Fruit fly (Drosophila melanogaster) whole organism: Measurements from ENCODE around the gene sxe2.

Source experiments
- CG8478 ChIP-seq: fragments of >200 bp; optimal IDR thresholded peaks from 2 replicates; lab custom pipeline; 2018; ENCODE audit warnings: inconsistent platforms
- Dll ChIP-seq: fragments of >200 bp; optimal IDR thresholded peaks from 2 replicates; lab custom pipeline; 2017
- EcR ChIP-seq, 2 experiments: fragments of >200 bp; optimal IDR thresholded peaks; 2 replicates each; lab custom pipeline; 2017; ENCODE audit warnings: missing biosample characterization in 2 of 2, missing genetic modification characterization in 2 of 2, missing genetic modification reagents in 2 of 2
- pan ChIP-seq: fragments of >200 bp; optimal IDR thresholded peaks from 2 replicates; lab custom pipeline; 2017
- psq ChIP-seq: fragments of >200 bp; optimal IDR thresholded peaks from 2 replicates; lab custom pipeline; 2017
- usp ChIP-seq: fragments of >200 bp; optimal IDR thresholded peaks from 2 replicates; lab custom pipeline; 2017; ENCODE audit warnings: missing biosample characterization, missing genetic modification characterization, mixed read lengths

The sxe2 gene

dm6 chr3R:16067494-16067893, 16.2 kb upstream of the sxe2 start, which contains the start of gene CG10185:
Gene CG10185, minus strand, starts transcription at chr3R:16067594.
- TF ChIP-seq psq (lab: Kevin White, UChicago) (no peak), EcR (GFP tag; optimal IDR thresholded peaks at IDR 0.05; lab: Kevin White, UChicago) (no peak), pan (lab: Kevin White, UChicago) (no peak)

- TF ChIP-seq Dll (lab: Kevin White, UChicago) (no peak), psq (lab: Kevin White, UChicago) (no peak), usp (GFP tag; lab: Kevin White, UChicago) (no peak)
Observed at dm6 chr3R:16069266-16069665, 14.4 kb upstream of the sxe2 start.

dm6 chr3R:16071689-16072580, 11.7 kb upstream of the sxe2 start:
- no peak for TF ChIP-seq Dll (lab: Kevin White, UChicago)
- no peak for TF ChIP-seq psq (lab: Kevin White, UChicago)
- TF ChIP-seq pan (lab: Kevin White, UChicago), result no peak
- no peak for TF ChIP-seq CG8478 (lab: Kevin White, UChicago)
- no peak for TF ChIP-seq EcR (GFP tag; optimal IDR thresholded peaks at IDR 0.05; lab: Kevin White, UChicago)
- no peak for TF ChIP-seq usp (GFP tag; lab: Kevin White, UChicago)

- TF ChIP-seq pan (lab: Kevin White, UChicago), result no peak
- TF ChIP-seq psq (lab: Kevin White, UChicago), result no peak
- TF ChIP-seq usp (GFP tag; lab: Kevin White, UChicago), result no peak
- no peak for TF ChIP-seq EcR (GFP tag; optimal IDR thresholded peaks at IDR 0.05; lab: Kevin White, UChicago)
- TF ChIP-seq CG8478 (lab: Kevin White, UChicago), result no peak
- TF ChIP-seq Dll (lab: Kevin White, UChicago), result no peak
Observed at dm6 chr3R:16072581-16072908, 11.1 kb upstream of the sxe2 start.

dm6 chr3R:16074122-16074521, 9.6 kb upstream of the sxe2 start:
- no peak for TF ChIP-seq EcR (GFP tag; optimal IDR thresholded peaks at IDR 0.05; lab: Kevin White, UChicago)
- no peak for TF ChIP-seq usp (GFP tag; lab: Kevin White, UChicago)
- no peak for TF ChIP-seq CG8478 (lab: Kevin White, UChicago)
- no peak for TF ChIP-seq psq (lab: Kevin White, UChicago)
- no peak for TF ChIP-seq pan (lab: Kevin White, UChicago)
- no peak for TF ChIP-seq Dll (lab: Kevin White, UChicago)

- TF ChIP-seq usp (GFP tag; lab: Kevin White, UChicago), result no peak
- TF ChIP-seq Dll (lab: Kevin White, UChicago), result no peak
- no peak for TF ChIP-seq psq (lab: Kevin White, UChicago)
- TF ChIP-seq CG8478 (lab: Kevin White, UChicago), result no peak
- TF ChIP-seq pan (lab: Kevin White, UChicago), result no peak
- TF ChIP-seq EcR (GFP tag; optimal IDR thresholded peaks at IDR 0.05; lab: Kevin White, UChicago), result no peak
Observed at dm6 chr3R:16078247-16078646, 5.4 kb upstream of the sxe2 start.

dm6 chr3R:16080942-16081589, 2.6 kb upstream of the sxe2 start, which contains the start of gene CG32855:
Gene CG32855, minus strand, starts transcription at chr3R:16080992.
- TF ChIP-seq pan (lab: Kevin White, UChicago) (no peak), CG8478 (lab: Kevin White, UChicago) (no peak), usp (GFP tag; lab: Kevin White, UChicago) (no peak), psq (lab: Kevin White, UChicago) (no peak), Dll (lab: Kevin White, UChicago) (no peak), EcR (GFP tag; optimal IDR thresholded peaks at IDR 0.05; lab: Kevin White, UChicago) (no peak)

dm6 chr3R:16082384-16082783, 1.3 kb upstream of the sxe2 start:
- TF ChIP-seq pan (lab: Kevin White, UChicago), result no peak

- TF ChIP-seq psq (lab: Kevin White, UChicago), result no peak
- no peak for TF ChIP-seq CG8478 (lab: Kevin White, UChicago)
- peak in 1 of 2 experiments; percentile 64 for TF ChIP-seq EcR (GFP tag; optimal IDR thresholded peaks at IDR 0.05; lab: Kevin White, UChicago)
Observed at dm6 chr3R:16091910-16092627, 8.4 kb downstream of the sxe2 start.

dm6 chr3R:16094011-16094729, 10.5 kb downstream of the sxe2 start:
- TF ChIP-seq usp (GFP tag; lab: Kevin White, UChicago), result no peak
- peak; percentile 86 for TF ChIP-seq pan (lab: Kevin White, UChicago)

- TF ChIP-seq EcR (GFP tag; optimal IDR thresholded peaks at IDR 0.05; lab: Kevin White, UChicago), result peak in 1 of 2 experiments; percentile 18
- no peak for TF ChIP-seq usp (GFP tag; lab: Kevin White, UChicago)
- TF ChIP-seq psq (lab: Kevin White, UChicago), result no peak
- TF ChIP-seq pan (lab: Kevin White, UChicago), result no peak
- TF ChIP-seq Dll (lab: Kevin White, UChicago), result no peak
- TF ChIP-seq CG8478 (lab: Kevin White, UChicago), result no peak
Observed at dm6 chr3R:16094918-16095317, 11.2 kb downstream of the sxe2 start.
